Worm (Caenorhabditis elegans) whole organism, L1 larva: ENCODE results near the gene sre-36.

Experiments
- C16A3.4 ChIP-seq: fragments of 150-350 bp; optimal IDR thresholded peaks from 2 replicates; lab custom pipeline; 2014; ENCODE audit warnings: missing biosample characterization, missing genetic modification characterization
- C34B4.2 ChIP-seq: sonication (generic microtip); optimal IDR thresholded peaks from 2 replicates; lab custom pipeline; 2017; ENCODE audit warnings: mild to moderate bottlenecking, missing genetic modification characterization, missing compliant biosample characterization
- F16B12.6 ChIP-seq: fragments of 150-350 bp; optimal IDR thresholded peaks from 2 replicates; lab custom pipeline; 2014; ENCODE audit warnings: missing biosample characterization, missing genetic modification characterization
- aly-2 ChIP-seq: fragments of 150-350 bp; optimal IDR thresholded peaks from 2 replicates; lab custom pipeline; 2014; ENCODE audit warnings: missing biosample characterization, missing genetic modification characterization
- ama-1 ChIP-seq: fragments of 150-350 bp; optimal IDR thresholded peaks from 2 replicates; lab custom pipeline; 2014
- ceh-63 ChIP-seq: fragments of 200-800 bp; sonication (Bioruptor generic); optimal IDR thresholded peaks from 2 replicates; lab custom pipeline; 2018; ENCODE audit warnings: mild to moderate bottlenecking, missing genetic modification characterization, missing compliant biosample characterization
- ceh-8 ChIP-seq: fragments of 200-800 bp; sonication (Bioruptor generic); optimal IDR thresholded peaks from 2 replicates; lab custom pipeline; 2018; ENCODE audit warnings: mild to moderate bottlenecking, missing genetic modification characterization, moderate library complexity, missing compliant biosample characterization
- ceh-88 ChIP-seq: fragments of 200-800 bp; sonication (Bioruptor generic); IDR thresholded peaks from 2 replicates; pipeline ENCODE4 v1.3.6; 2022; ENCODE audit warnings: missing genetic modification characterization, missing compliant biosample characterization
- ces-1 ChIP-seq: fragments of 150-350 bp; optimal IDR thresholded peaks from 2 replicates; lab custom pipeline; 2014; ENCODE audit warnings: missing biosample characterization, missing genetic modification reagents, missing genetic modification characterization
- dsc-1 ChIP-seq: sonication (generic microtip); optimal IDR thresholded peaks from 2 replicates; lab custom pipeline; 2016; ENCODE audit warnings: mild to moderate bottlenecking, missing genetic modification characterization, missing compliant biosample characterization
- efl-1 ChIP-seq, 4 experiments: fragments of 150-350 bp; optimal IDR thresholded peaks in 3 of 4; peaks in 1 of 4; 1 replicate in 1 of 4; 2 replicates in 3 of 4; lab custom pipeline; 2014; ENCODE audit warnings: missing biosample characterization in 2 of 4, missing genetic modification characterization in 2 of 4, missing genetic modification reagents in 2 of 4
- egl-13 ChIP-seq: sonication (generic microtip); optimal IDR thresholded peaks from 2 replicates; lab custom pipeline; 2016; ENCODE audit warnings: missing genotype, missing genetic modification reagents, missing genetic modification characterization, missing compliant biosample characterization
- egl-27 ChIP-seq, 2 experiments: fragments of 150-350 bp in 1 of 2; sonication (generic microtip); optimal IDR thresholded peaks; 3 replicates each; lab custom pipeline; 2017 to 2018; ENCODE audit warnings: missing biosample characterization in 2 of 2, missing genetic modification characterization in 2 of 2, missing genetic modification reagents in 2 of 2
- elt-2 ChIP-seq: sonication (generic microtip); optimal IDR thresholded peaks from 2 replicates; lab custom pipeline; 2016; ENCODE audit warnings: missing genetic modification characterization, mild to moderate bottlenecking, inconsistent platforms, missing compliant biosample characterization, missing genetic modification reagents
- elt-3 ChIP-seq, 6 experiments: fragments of 150-350 bp in 1 of 6; sonication (generic microtip); optimal IDR thresholded peaks; 2 replicates each; lab custom pipeline; 2017 to 2018; ENCODE audit warnings: missing biosample characterization in 6 of 6, missing genetic modification characterization in 6 of 6, inconsistent platforms in 1 of 6
- fkh-4 ChIP-seq: sonication (generic microtip); optimal IDR thresholded peaks from 2 replicates; lab custom pipeline; 2016; ENCODE audit warnings: missing compliant biosample characterization, missing genetic modification characterization, borderline replicate concordance
- fos-1 ChIP-seq: fragments of 150-350 bp; optimal IDR thresholded peaks from 2 replicates; lab custom pipeline; 2014; ENCODE audit warnings: missing biosample characterization, missing genetic modification characterization
- grh-1 ChIP-seq: fragments of 200-800 bp; sonication (Bioruptor generic); IDR thresholded peaks from 2 replicates; pipeline ENCODE4 v1.3.6; 2022; ENCODE audit warnings: missing genetic modification reagents, missing genetic modification characterization, missing compliant biosample characterization
- hlh-17 ChIP-seq: fragments of 200-800 bp; sonication (Bioruptor generic); optimal IDR thresholded peaks from 2 replicates; lab custom pipeline; 2018; ENCODE audit warnings: missing genetic modification characterization, mild to moderate bottlenecking, missing compliant biosample characterization, moderate library complexity, borderline replicate concordance
- hlh-4 ChIP-seq: sonication (generic microtip); optimal IDR thresholded peaks from 2 replicates; lab custom pipeline; 2016; ENCODE audit warnings: mild to moderate bottlenecking, missing genetic modification characterization, missing compliant biosample characterization
- irx-1 ChIP-seq: sonication (generic microtip); optimal IDR thresholded peaks from 2 replicates; lab custom pipeline; 2016; ENCODE audit warnings: missing genetic modification characterization, missing compliant biosample characterization
- isw-1 ChIP-seq: fragments of 200-800 bp; sonication (Bioruptor generic); IDR thresholded peaks from 2 replicates; pipeline ENCODE4 v1.3.6; 2022; ENCODE audit warnings: missing genetic modification characterization, missing compliant biosample characterization
- jun-1 ChIP-seq: fragments of 150-350 bp; optimal IDR thresholded peaks from 2 replicates; lab custom pipeline; 2014; ENCODE audit warnings: missing biosample characterization, missing genetic modification reagents, missing genetic modification characterization
- lin-13 ChIP-seq: fragments of 150-350 bp; optimal IDR thresholded peaks from 2 replicates; lab custom pipeline; 2014; ENCODE audit warnings: missing biosample characterization, missing genetic modification reagents, missing genetic modification characterization
- lin-14 ChIP-seq: fragments of 200-800 bp; sonication (Bioruptor generic); optimal IDR thresholded peaks from 2 replicates; lab custom pipeline; 2018; ENCODE audit warnings: mild to moderate bottlenecking, missing genetic modification characterization, moderate library complexity, missing compliant biosample characterization
- lin-35 ChIP-seq, 2 experiments: fragments of 150-350 bp; optimal IDR thresholded peaks; 2 replicates each; lab custom pipeline; 2014; ENCODE audit warnings: missing biosample characterization in 2 of 2, missing genetic modification characterization in 2 of 2, missing genetic modification reagents in 2 of 2
- lin-39 ChIP-seq: fragments of 150-350 bp; optimal IDR thresholded peaks from 2 replicates; lab custom pipeline; 2014; ENCODE audit warnings: missing biosample characterization, missing genetic modification reagents, missing genetic modification characterization
- lir-3 ChIP-seq: sonication (generic microtip); optimal IDR thresholded peaks from 2 replicates; lab custom pipeline; 2016; ENCODE audit warnings: mild to moderate bottlenecking, missing genetic modification characterization, moderate library complexity, missing compliant biosample characterization; ENCODE audit not compliant: poor library complexity
- mdl-1 ChIP-seq, 2 experiments: fragments of 150-350 bp; optimal IDR thresholded peaks; 2 replicates each; lab custom pipeline; 2014 to 2017; ENCODE audit warnings: missing biosample characterization in 2 of 2, missing genetic modification characterization in 2 of 2, inconsistent platforms in 1 of 2
- mef-2 ChIP-seq: fragments of 150-350 bp; optimal IDR thresholded peaks from 2 replicates; lab custom pipeline; 2014; ENCODE audit warnings: missing biosample characterization, missing genetic modification characterization
- mep-1 ChIP-seq: fragments of 150-350 bp; optimal IDR thresholded peaks from 2 replicates; lab custom pipeline; 2014; ENCODE audit warnings: missing biosample characterization, missing genetic modification characterization
- nhr-12 ChIP-seq: sonication (generic microtip); optimal IDR thresholded peaks from 2 replicates; lab custom pipeline; 2017; ENCODE audit warnings: missing biosample characterization, missing genetic modification characterization
- nhr-19 ChIP-seq: fragments of 200-800 bp; sonication (Bioruptor generic); conservative IDR thresholded peaks from 2 replicates; pipeline ENCODE4 v1.3.6; 2022; ENCODE audit warnings: missing genetic modification characterization, missing compliant biosample characterization
- nhr-20 ChIP-seq: sonication (generic microtip); optimal IDR thresholded peaks from 2 replicates; lab custom pipeline; 2016; ENCODE audit warnings: mild to moderate bottlenecking, missing genetic modification characterization, missing compliant biosample characterization
- nhr-76 ChIP-seq: sonication (generic microtip); optimal IDR thresholded peaks from 2 replicates; lab custom pipeline; 2017; ENCODE audit warnings: missing biosample characterization, missing genetic modification characterization
- nhr-77 ChIP-seq: fragments of 150-350 bp; optimal IDR thresholded peaks from 2 replicates; lab custom pipeline; 2014; ENCODE audit warnings: missing biosample characterization, missing genetic modification characterization
- nhr-85 ChIP-seq: sonication (generic microtip); peaks from one replicate; lab custom pipeline; 2016; ENCODE audit warnings: missing genetic modification characterization, inconsistent platforms, missing compliant biosample characterization
- pag-3 ChIP-seq: sonication (generic microtip); optimal IDR thresholded peaks from 2 replicates; lab custom pipeline; 2017; ENCODE audit warnings: missing genetic modification characterization, mild to moderate bottlenecking, missing compliant biosample characterization, antibody characterized with exemption, borderline replicate concordance; ENCODE audit not compliant: insufficient read depth
- pax-3 ChIP-seq: fragments of 200-800 bp; sonication (Bioruptor generic); optimal IDR thresholded peaks from 2 replicates; lab custom pipeline; 2018; ENCODE audit warnings: mild to moderate bottlenecking, missing genetic modification characterization, moderate library complexity, missing compliant biosample characterization
- rnt-1 ChIP-seq: sonication (generic microtip); optimal IDR thresholded peaks from 2 replicates; lab custom pipeline; 2016; ENCODE audit warnings: mild to moderate bottlenecking, missing genetic modification characterization, moderate library complexity, missing compliant biosample characterization
- skn-1 ChIP-seq: fragments of 150-350 bp; optimal IDR thresholded peaks from 2 replicates; lab custom pipeline; 2014; ENCODE audit warnings: missing biosample characterization, missing genetic modification characterization
- snpc-4 ChIP-seq: fragments of 150-350 bp; optimal IDR thresholded peaks from 2 replicates; lab custom pipeline; 2014; ENCODE audit warnings: missing biosample characterization, missing genetic modification characterization
- snu-23 ChIP-seq: sonication (generic microtip); optimal IDR thresholded peaks from 2 replicates; lab custom pipeline; 2016; ENCODE audit warnings: missing genetic modification characterization, missing compliant biosample characterization
- sox-4 ChIP-seq: sonication (generic microtip); optimal IDR thresholded peaks from 2 replicates; lab custom pipeline; 2016; ENCODE audit warnings: missing genetic modification characterization, missing compliant biosample characterization
- swsn-7 ChIP-seq: sonication (generic microtip); optimal IDR thresholded peaks from 2 replicates; lab custom pipeline; 2016; ENCODE audit warnings: missing genetic modification characterization, missing compliant biosample characterization
- unc-30 ChIP-seq: sonication (generic microtip); optimal IDR thresholded peaks from 2 replicates; lab custom pipeline; 2017; ENCODE audit warnings: missing biosample characterization, missing genetic modification characterization
- unc-62 ChIP-seq: fragments of 150-350 bp; optimal IDR thresholded peaks from 2 replicates; lab custom pipeline; 2014; ENCODE audit warnings: missing biosample characterization, missing genetic modification reagents, missing genetic modification characterization
- vab-15 ChIP-seq: sonication (generic microtip); optimal IDR thresholded peaks from 2 replicates; lab custom pipeline; 2017; ENCODE audit warnings: missing genotype, mild to moderate bottlenecking, missing genetic modification characterization, missing compliant biosample characterization
- xbp-1 ChIP-seq: sonication (generic microtip); optimal IDR thresholded peaks from 2 replicates; lab custom pipeline; 2016; ENCODE audit warnings: missing genetic modification characterization, missing compliant biosample characterization
- zag-1 ChIP-seq: fragments of 150-350 bp; optimal IDR thresholded peaks from 2 replicates; lab custom pipeline; 2014; ENCODE audit warnings: missing biosample characterization, missing genetic modification characterization
- ztf-4 ChIP-seq: fragments of 150-350 bp; optimal IDR thresholded peaks from 2 replicates; lab custom pipeline; 2014; ENCODE audit warnings: missing biosample characterization, missing genetic modification characterization

sre-36 gene

ce11 chrV:16352282-16352681 is 47.2 kb upstream of the sre-36 start (continued):
- TF ChIP-seq efl-1 (optimal IDR thresholded peaks at IDR 0.05; lab: Kevin White, UChicago) = peak; percentile 15 to 25
- peak; percentile 9 to 90 for TF ChIP-seq efl-1 (GFP tag; optimal IDR thresholded peaks at IDR 0.05 in 1 of 2; lab: Kevin White, UChicago)
- peak; percentile 39 for TF ChIP-seq mep-1 (tag; lab: Kevin White, UChicago)
- no peak for TF ChIP-seq irx-1
- TF ChIP-seq nhr-20 (tag; lab: Kevin White, UChicago) = peak; percentile 43
- 0 out of 2 replicates have a peak, but pooled peaks have one; percentile 28 for TF ChIP-seq nhr-19 (GFP tag; lab: Robert Waterston, UW)
- peak; percentile 14 for TF ChIP-seq lin-39 (tag; lab: Kevin White, UChicago)
- TF ChIP-seq rnt-1 = peak; percentile 67
- no peak for TF ChIP-seq hlh-17 (GFP tag; lab: Kevin White, UChicago)
- TF ChIP-seq F16B12.6 (tag; lab: Kevin White, UChicago) = no peak
- TF ChIP-seq pax-3 (tag; lab: Kevin White, UChicago) = no peak
- peak; percentile 51 for TF ChIP-seq dsc-1 (tag; lab: Kevin White, UChicago)
- peak; percentile 72 for TF ChIP-seq lin-14
- peak; percentile 34 for TF ChIP-seq snu-23 (GFP tag; lab: Kevin White, UChicago)
- peak in 1 of 2 experiments; percentile 61 for TF ChIP-seq lin-35 (GFP tag; optimal IDR thresholded peaks at IDR 0.05; lab: Kevin White, UChicago)

- TF ChIP-seq mef-2 = no peak
- peak in 1 of 6 experiments; percentile 31 for TF ChIP-seq elt-3 (tag; optimal IDR thresholded peaks at IDR 0.05; lab: Kevin White, UChicago)
- TF ChIP-seq lin-13 (GFP tag; lab: Kevin White, UChicago) = no peak
- TF ChIP-seq nhr-20 (tag; lab: Kevin White, UChicago) = no peak
- no peak for TF ChIP-seq egl-13 (tag; lab: Kevin White, UChicago)
- peak; percentile 18 for TF ChIP-seq nhr-85 (tag; lab: Kevin White, UChicago)
- TF ChIP-seq ceh-63 = no peak
- TF ChIP-seq xbp-1 = no peak
- TF ChIP-seq lir-3 (tag; lab: Kevin White, UChicago) = no peak
- TF ChIP-seq isw-1 (GFP tag; lab: Robert Waterston, UW) = no peak
- peak; percentile 18 for TF ChIP-seq snu-23 (GFP tag; lab: Kevin White, UChicago)
- TF ChIP-seq nhr-77 (tag; lab: Kevin White, UChicago) = no peak
- no peak for TF ChIP-seq ztf-4 (tag; lab: Kevin White, UChicago)
- no peak for TF ChIP-seq fos-1 (tag; lab: Kevin White, UChicago)
- TF ChIP-seq ama-1 (lab: Kevin White, UChicago) = no peak
- no peak for TF ChIP-seq ceh-88 (GFP tag; lab: Robert Waterston, UW)
- no peak for TF ChIP-seq F16B12.6 (tag; lab: Kevin White, UChicago)
- no peak for TF ChIP-seq sox-4 (tag; lab: Kevin White, UChicago)
- TF ChIP-seq unc-62 (GFP tag; lab: Kevin White, UChicago) = no peak
- TF ChIP-seq egl-27 (tag; optimal IDR thresholded peaks at IDR 0.05; lab: Kevin White, UChicago) = no peak
- TF ChIP-seq snpc-4 (tag; lab: Kevin White, UChicago) = no peak
- TF ChIP-seq ces-1 = no peak
- no peak for TF ChIP-seq unc-30
- no peak for TF ChIP-seq zag-1
- no peak for TF ChIP-seq C34B4.2 (tag; lab: Kevin White, UChicago)
- TF ChIP-seq ceh-8 (GFP tag; lab: Kevin White, UChicago) = no peak
- no peak for TF ChIP-seq mdl-1 (tag; optimal IDR thresholded peaks at IDR 0.05; lab: Kevin White, UChicago)
- peak; percentile 44 for TF ChIP-seq skn-1
- TF ChIP-seq nhr-12 (tag; lab: Kevin White, UChicago) = no peak
- no peak for TF ChIP-seq elt-2 (tag; lab: Kevin White, UChicago)
- TF ChIP-seq aly-2 (tag; lab: Kevin White, UChicago) = no peak
- no peak for TF ChIP-seq grh-1
- TF ChIP-seq C16A3.4 (tag; lab: Kevin White, UChicago) = no peak
- TF ChIP-seq hlh-4 = no peak
- no peak for TF ChIP-seq swsn-7 (tag; lab: Kevin White, UChicago)
- no peak for TF ChIP-seq fkh-4
- no peak for TF ChIP-seq pag-3
- TF ChIP-seq jun-1 = no peak
- no peak for TF ChIP-seq vab-15
- TF ChIP-seq lin-35 (GFP tag; optimal IDR thresholded peaks at IDR 0.05; lab: Kevin White, UChicago) = peak in 1 of 2 experiments; percentile 6
- no peak for TF ChIP-seq nhr-76
These were observed 44.8 kb upstream of the sre-36 start for ce11 chrV:16354675-16355074.
